Fruit fly (Drosophila melanogaster): ENCODE results near the gene Fum4.

Gene Fum4

DNA sequence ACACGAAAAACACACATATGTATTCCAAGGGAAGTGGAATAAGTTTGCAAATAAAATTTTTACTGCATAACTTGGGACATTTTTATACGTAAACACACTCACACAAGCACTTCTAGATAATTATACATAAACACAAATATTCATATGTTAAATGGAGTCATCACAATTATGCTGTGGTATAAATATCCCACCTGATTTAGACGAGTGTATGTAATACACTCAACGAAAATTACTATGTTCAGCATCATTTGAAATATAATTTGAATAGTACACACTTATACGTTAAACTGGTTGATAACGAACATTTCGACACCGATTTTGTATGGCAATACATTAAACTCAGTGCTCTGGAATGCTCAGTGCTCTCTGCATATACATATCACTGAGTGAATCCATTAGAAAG is 39.8 kb upstream of the Fum4 start (continued):
- TF ChIP-seq Spps (tag; optimal IDR thresholded peaks at IDR 0.05) (no peak), Nf-YC (tag; optimal IDR thresholded peaks at IDR 0.05) (no peak), Bdp1 (GFP tag; optimal IDR thresholded peaks at IDR 0.05) (no peak), CG4424 (GFP tag; optimal IDR thresholded peaks at IDR 0.05) (no peak), CG30431 (GFP tag; optimal IDR thresholded peaks at IDR 0.05) (no peak), Asciz (GFP tag; optimal IDR thresholded peaks at IDR 0.05) (no peak), CG3065 (GFP tag; optimal IDR thresholded peaks at IDR 0.05) (no peak), exex (tag; optimal IDR thresholded peaks at IDR 0.05) (peak; percentile 32), scrt (GFP tag; optimal IDR thresholded peaks at IDR 0.05) (no peak), TFAM (GFP tag; optimal IDR thresholded peaks at IDR 0.05) (no peak), Trl (optimal IDR thresholded peaks at IDR 0.05) (peak in 1 of 2 experiments; percentile 7), Trl (GFP tag; optimal IDR thresholded peaks at IDR 0.05) (peak; percentile 35), CG18011 (GFP tag; optimal IDR thresholded peaks at IDR 0.05) (no peak), CG15011 (GFP tag; optimal IDR thresholded peaks at IDR 0.05) (no peak), aop (GFP tag; IDR thresholded peaks at IDR 0.05) (no peak), CG2712 (tag; optimal IDR thresholded peaks at IDR 0.05) (peak; percentile 6), CG4854 (GFP tag; optimal IDR thresholded peaks at IDR 0.05) (no peak), CG6175 (GFP tag; IDR thresholded peaks at IDR 0.05) (no peak), vfl (GFP tag; optimal IDR thresholded peaks at IDR 0.05) (no peak), seq (GFP tag; IDR thresholded peaks at IDR 0.05) (no peak), Rx (GFP tag; IDR thresholded peaks at IDR 0.05) (no peak), Ssrp (tag; optimal IDR thresholded peaks at IDR 0.05) (no peak), sna (GFP tag; IDR thresholded peaks at IDR 0.05; ENCODE audit: partially characterized antibody) (no peak), MESR4 (GFP tag; optimal IDR thresholded peaks at IDR 0.05) (no peak), her (GFP tag; optimal IDR thresholded peaks at IDR 0.05) (peak; percentile 14), H2.0 (GFP tag; IDR thresholded peaks at IDR 0.05) (no peak), CG2199 (GFP tag; IDR thresholded peaks at IDR 0.05) (no peak), maf-S (GFP tag; optimal IDR thresholded peaks at IDR 0.05) (no peak), gsb (GFP tag; IDR thresholded peaks at IDR 0.05) (no peak), B-H1 (GFP tag; IDR thresholded peaks at IDR 0.05) (no peak), CG33213 (GFP tag; optimal IDR thresholded peaks at IDR 0.05) (no peak), CG31365 (tag; optimal IDR thresholded peaks at IDR 0.05) (no peak), lilli (GFP tag; optimal IDR thresholded peaks at IDR 0.05) (peak; percentile 34), pho (GFP tag; optimal IDR thresholded peaks at IDR 0.05) (no peak), Blimp-1 (GFP tag; optimal IDR thresholded peaks at IDR 0.05) (no peak), CG6689 (GFP tag; IDR thresholded peaks at IDR 0.05) (no peak), ara (GFP tag; IDR thresholded peaks at IDR 0.05) (no peak), YL-1 (GFP tag; optimal IDR thresholded peaks at IDR 0.05) (no peak), corto (GFP tag; optimal IDR thresholded peaks at IDR 0.05) (no peak), Ravus (GFP tag; IDR thresholded peaks at IDR 0.05) (no peak), CG8359 (GFP tag; optimal IDR thresholded peaks at IDR 0.05; ENCODE audit: borderline replicate concordance) (no peak), CG1233 (GFP tag; optimal IDR thresholded peaks at IDR 0.05) (no peak), cg (GFP tag; optimal IDR thresholded peaks at IDR 0.05) (peak; percentile 83), wek (GFP tag; optimal IDR thresholded peaks at IDR 0.05) (no peak), CG16815 (GFP tag; optimal IDR thresholded peaks at IDR 0.05) (no peak), CG10147 (GFP tag; optimal IDR thresholded peaks at IDR 0.05) (peak; percentile 4), Hand (GFP tag; optimal IDR thresholded peaks at IDR 0.05) (no peak), kay (GFP tag; optimal IDR thresholded peaks at IDR 0.05) (no peak), CG10431 (GFP tag; optimal IDR thresholded peaks at IDR 0.05) (no peak), HmgZ (tag; optimal IDR thresholded peaks at IDR 0.05) (no peak), grn (GFP tag; optimal IDR thresholded peaks at IDR 0.05) (no peak), Eip74EF (GFP tag; optimal IDR thresholded peaks at IDR 0.05) (no peak)

Measured in whole organism, embryonic.